Worm (Caenorhabditis elegans) whole organism, L1 larva: ENCODE data around the gene B0228.8.

Source experiments
- C16A3.4 ChIP-seq: fragments of 150-350 bp; optimal IDR thresholded peaks from 2 replicates; lab custom pipeline; 2014; ENCODE audit warnings: missing biosample characterization, missing genetic modification characterization
- F16B12.6 ChIP-seq: fragments of 150-350 bp; optimal IDR thresholded peaks from 2 replicates; lab custom pipeline; 2014; ENCODE audit warnings: missing biosample characterization, missing genetic modification characterization
- aly-2 ChIP-seq: fragments of 150-350 bp; optimal IDR thresholded peaks from 2 replicates; lab custom pipeline; 2014; ENCODE audit warnings: missing biosample characterization, missing genetic modification characterization
- ceh-63 ChIP-seq: fragments of 200-800 bp; sonication (Bioruptor generic); optimal IDR thresholded peaks from 2 replicates; lab custom pipeline; 2018; ENCODE audit warnings: mild to moderate bottlenecking, missing genetic modification characterization, missing compliant biosample characterization
- ceh-82 ChIP-seq, 3 experiments: fragments of 150-350 bp in 1 of 3; sonication (generic microtip) in 2 of 3; optimal IDR thresholded peaks; 2 replicates each; lab custom pipeline; 2014 to 2017; ENCODE audit warnings: missing biosample characterization in 3 of 3, missing genetic modification characterization in 3 of 3
- ceh-90 ChIP-seq: sonication (generic microtip); optimal IDR thresholded peaks from 2 replicates; lab custom pipeline; 2016; ENCODE audit warnings: missing genetic modification characterization, missing compliant biosample characterization
- dpl-1 ChIP-seq, 3 experiments: fragments of 150-350 bp in 2 of 3; sonication (generic microtip) in 1 of 3; optimal IDR thresholded peaks; 2 replicates each; lab custom pipeline; 2014 to 2017; ENCODE audit warnings: missing biosample characterization in 3 of 3, missing genetic modification characterization in 3 of 3, missing genetic modification reagents in 3 of 3
- dsc-1 ChIP-seq: sonication (generic microtip); optimal IDR thresholded peaks from 2 replicates; lab custom pipeline; 2016; ENCODE audit warnings: mild to moderate bottlenecking, missing genetic modification characterization, missing compliant biosample characterization
- efl-1 ChIP-seq, 4 experiments: fragments of 150-350 bp; optimal IDR thresholded peaks in 3 of 4; peaks in 1 of 4; 1 replicate in 1 of 4; 2 replicates in 3 of 4; lab custom pipeline; 2014; ENCODE audit warnings: missing biosample characterization in 2 of 4, missing genetic modification characterization in 2 of 4, missing genetic modification reagents in 2 of 4
- efl-3 ChIP-seq: fragments of 200-800 bp; sonication (Bioruptor generic); optimal IDR thresholded peaks from 2 replicates; lab custom pipeline; 2018; ENCODE audit warnings: mild to moderate bottlenecking, missing genetic modification characterization, missing compliant biosample characterization
- egl-13 ChIP-seq: sonication (generic microtip); optimal IDR thresholded peaks from 2 replicates; lab custom pipeline; 2016; ENCODE audit warnings: missing genotype, missing genetic modification reagents, missing genetic modification characterization, missing compliant biosample characterization
- egl-27 ChIP-seq, 2 experiments: fragments of 150-350 bp in 1 of 2; sonication (generic microtip); optimal IDR thresholded peaks; 3 replicates each; lab custom pipeline; 2017 to 2018; ENCODE audit warnings: missing biosample characterization in 2 of 2, missing genetic modification characterization in 2 of 2, missing genetic modification reagents in 2 of 2
- elt-2 ChIP-seq: sonication (generic microtip); optimal IDR thresholded peaks from 2 replicates; lab custom pipeline; 2016; ENCODE audit warnings: missing genetic modification characterization, mild to moderate bottlenecking, inconsistent platforms, missing compliant biosample characterization, missing genetic modification reagents
- elt-3 ChIP-seq, 6 experiments: fragments of 150-350 bp in 1 of 6; sonication (generic microtip); optimal IDR thresholded peaks; 2 replicates each; lab custom pipeline; 2017 to 2018; ENCODE audit warnings: missing biosample characterization in 6 of 6, missing genetic modification characterization in 6 of 6, inconsistent platforms in 1 of 6
- fkh-10 ChIP-seq: sonication (generic microtip); optimal IDR thresholded peaks from 2 replicates; lab custom pipeline; 2017; ENCODE audit warnings: missing biosample characterization, missing genetic modification reagents, missing genetic modification characterization
- fkh-4 ChIP-seq: sonication (generic microtip); optimal IDR thresholded peaks from 2 replicates; lab custom pipeline; 2016; ENCODE audit warnings: missing compliant biosample characterization, missing genetic modification characterization, borderline replicate concordance
- fkh-8 ChIP-seq: sonication (generic microtip); optimal IDR thresholded peaks from 2 replicates; lab custom pipeline; 2016; ENCODE audit warnings: mild to moderate bottlenecking, missing genetic modification characterization, missing compliant biosample characterization
- fos-1 ChIP-seq: fragments of 150-350 bp; optimal IDR thresholded peaks from 2 replicates; lab custom pipeline; 2014; ENCODE audit warnings: missing biosample characterization, missing genetic modification characterization
- hlh-17 ChIP-seq: fragments of 200-800 bp; sonication (Bioruptor generic); optimal IDR thresholded peaks from 2 replicates; lab custom pipeline; 2018; ENCODE audit warnings: missing genetic modification characterization, mild to moderate bottlenecking, missing compliant biosample characterization, moderate library complexity, borderline replicate concordance
- isw-1 ChIP-seq: fragments of 200-800 bp; sonication (Bioruptor generic); IDR thresholded peaks from 2 replicates; pipeline ENCODE4 v1.3.6; 2022; ENCODE audit warnings: missing genetic modification characterization, missing compliant biosample characterization
- jun-1 ChIP-seq: fragments of 150-350 bp; optimal IDR thresholded peaks from 2 replicates; lab custom pipeline; 2014; ENCODE audit warnings: missing biosample characterization, missing genetic modification reagents, missing genetic modification characterization
- lin-15B ChIP-seq: fragments of 150-350 bp; sonication (generic microtip); optimal IDR thresholded peaks from 3 replicates; lab custom pipeline; 2014; ENCODE audit warnings: missing biosample characterization, missing genetic modification characterization
- lin-35 ChIP-seq, 2 experiments: fragments of 150-350 bp; optimal IDR thresholded peaks; 2 replicates each; lab custom pipeline; 2014; ENCODE audit warnings: missing biosample characterization in 2 of 2, missing genetic modification characterization in 2 of 2, missing genetic modification reagents in 2 of 2
- lir-3 ChIP-seq: sonication (generic microtip); optimal IDR thresholded peaks from 2 replicates; lab custom pipeline; 2016; ENCODE audit warnings: mild to moderate bottlenecking, missing genetic modification characterization, moderate library complexity, missing compliant biosample characterization; ENCODE audit not compliant: poor library complexity
- lsy-2 ChIP-seq, 2 experiments: fragments of 150-350 bp; optimal IDR thresholded peaks; 2 replicates each; lab custom pipeline; 2014; ENCODE audit warnings: missing biosample characterization in 2 of 2, missing genetic modification characterization in 2 of 2
- mdl-1 ChIP-seq, 2 experiments: fragments of 150-350 bp; optimal IDR thresholded peaks; 2 replicates each; lab custom pipeline; 2014 to 2017; ENCODE audit warnings: missing biosample characterization in 2 of 2, missing genetic modification characterization in 2 of 2, inconsistent platforms in 1 of 2
- mep-1 ChIP-seq: fragments of 150-350 bp; optimal IDR thresholded peaks from 2 replicates; lab custom pipeline; 2014; ENCODE audit warnings: missing biosample characterization, missing genetic modification characterization
- nhr-11 ChIP-seq: fragments of 150-350 bp; optimal IDR thresholded peaks from 2 replicates; lab custom pipeline; 2014; ENCODE audit warnings: missing biosample characterization, missing genetic modification characterization
- nhr-12 ChIP-seq: sonication (generic microtip); optimal IDR thresholded peaks from 2 replicates; lab custom pipeline; 2017; ENCODE audit warnings: missing biosample characterization, missing genetic modification characterization
- nhr-19 ChIP-seq: fragments of 200-800 bp; sonication (Bioruptor generic); conservative IDR thresholded peaks from 2 replicates; pipeline ENCODE4 v1.3.6; 2022; ENCODE audit warnings: missing genetic modification characterization, missing compliant biosample characterization
- nhr-237 ChIP-seq: fragments of 150-350 bp; optimal IDR thresholded peaks from 2 replicates; lab custom pipeline; 2014; ENCODE audit warnings: missing biosample characterization, missing genetic modification characterization
- nhr-47 ChIP-seq: sonication (generic microtip); optimal IDR thresholded peaks from 2 replicates; lab custom pipeline; 2016; ENCODE audit warnings: mild to moderate bottlenecking, missing genetic modification characterization, moderate library complexity, missing compliant biosample characterization
- nhr-71 ChIP-seq: sonication (generic microtip); optimal IDR thresholded peaks from 2 replicates; lab custom pipeline; 2016; ENCODE audit warnings: mild to moderate bottlenecking, missing genetic modification characterization, moderate library complexity, missing compliant biosample characterization
- nhr-85 ChIP-seq: sonication (generic microtip); peaks from one replicate; lab custom pipeline; 2016; ENCODE audit warnings: missing genetic modification characterization, inconsistent platforms, missing compliant biosample characterization
- nhr-90 ChIP-seq: sonication (generic microtip); optimal IDR thresholded peaks from 2 replicates; lab custom pipeline; 2016; ENCODE audit warnings: mild to moderate bottlenecking, missing genetic modification characterization, missing compliant biosample characterization; ENCODE audit not compliant: poor library complexity
- pag-3 ChIP-seq: sonication (generic microtip); optimal IDR thresholded peaks from 2 replicates; lab custom pipeline; 2017; ENCODE audit warnings: missing genetic modification characterization, mild to moderate bottlenecking, missing compliant biosample characterization, antibody characterized with exemption, borderline replicate concordance; ENCODE audit not compliant: insufficient read depth
- snu-23 ChIP-seq: sonication (generic microtip); optimal IDR thresholded peaks from 2 replicates; lab custom pipeline; 2016; ENCODE audit warnings: missing genetic modification characterization, missing compliant biosample characterization
- swsn-7 ChIP-seq: sonication (generic microtip); optimal IDR thresholded peaks from 2 replicates; lab custom pipeline; 2016; ENCODE audit warnings: missing genetic modification characterization, missing compliant biosample characterization
- tbx-2 ChIP-seq: sonication (generic microtip); optimal IDR thresholded peaks from 2 replicates; lab custom pipeline; 2016; ENCODE audit warnings: missing genetic modification characterization, missing compliant biosample characterization
- unc-130 ChIP-seq: fragments of 150-350 bp; optimal IDR thresholded peaks from 2 replicates; lab custom pipeline; 2017; ENCODE audit warnings: missing biosample characterization, missing genetic modification characterization, inconsistent platforms
- vab-15 ChIP-seq: sonication (generic microtip); optimal IDR thresholded peaks from 2 replicates; lab custom pipeline; 2017; ENCODE audit warnings: missing genotype, mild to moderate bottlenecking, missing genetic modification characterization, missing compliant biosample characterization
- xbp-1 ChIP-seq: sonication (generic microtip); optimal IDR thresholded peaks from 2 replicates; lab custom pipeline; 2016; ENCODE audit warnings: missing genetic modification characterization, missing compliant biosample characterization
- zag-1 ChIP-seq: fragments of 150-350 bp; optimal IDR thresholded peaks from 2 replicates; lab custom pipeline; 2014; ENCODE audit warnings: missing biosample characterization, missing genetic modification characterization
- ztf-4 ChIP-seq: fragments of 150-350 bp; optimal IDR thresholded peaks from 2 replicates; lab custom pipeline; 2014; ENCODE audit warnings: missing biosample characterization, missing genetic modification characterization

Gene B0228.8

ce11 chrII:7781102-7781616, 19.8 kb upstream of the B0228.8 start, which contains the start of the genes snpc-1.1 and spdl-1 (continued):
- TF ChIP-seq fkh-4 (tag; lab: Kevin White, UChicago), result no peak
- peak in 1 of 2 experiments; percentile 65 for TF ChIP-seq lsy-2 (tag; optimal IDR thresholded peaks at IDR 0.05; lab: Kevin White, UChicago)
- TF ChIP-seq mep-1 (tag; lab: Kevin White, UChicago), result peak; percentile 30
- TF ChIP-seq nhr-19 (GFP tag; lab: Robert Waterston, UW), result no peak
- TF ChIP-seq fkh-8, result no peak
- TF ChIP-seq lin-15B (tag; lab: Kevin White, UChicago), result peak; percentile 1
- TF ChIP-seq ceh-90 (tag; lab: Kevin White, UChicago), result no peak
- TF ChIP-seq nhr-90 (tag; lab: Kevin White, UChicago), result no peak
- TF ChIP-seq pag-3 (tag; lab: Kevin White, UChicago), result no peak

DNA sequence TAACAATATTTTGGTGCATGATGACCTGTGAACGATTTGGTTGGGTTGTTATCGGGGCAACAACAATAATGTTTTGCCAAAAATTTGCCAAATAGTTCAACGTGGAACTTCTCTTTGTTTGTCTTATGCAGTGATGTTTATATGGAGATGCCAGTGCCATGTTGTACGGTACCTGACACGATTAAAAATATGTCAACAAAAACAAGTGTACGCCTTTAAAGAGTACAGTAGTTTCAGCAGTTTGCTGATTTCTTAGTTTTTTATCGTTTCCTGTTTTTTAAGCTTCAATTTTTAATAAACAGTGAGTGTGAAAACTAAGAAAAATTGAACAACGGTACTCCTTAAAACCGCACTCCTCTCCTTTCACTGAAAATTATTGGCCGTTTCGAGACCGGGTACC, 16.9 kb upstream of the B0228.8 start:
- TF ChIP-seq unc-130 (tag; lab: Kevin White, UChicago) (no peak), elt-2 (tag; lab: Kevin White, UChicago) (peak; percentile 4)
- TF ChIP-seq, all 84 proteins: peak for 1

- TF ChIP-seq C16A3.4 (tag; lab: Kevin White, UChicago) (peak; percentile 2), nhr-19 (GFP tag; lab: Robert Waterston, UW) (peak; percentile 15; the same call in 1 of the 2 replicates), pag-3 (tag; lab: Kevin White, UChicago) (no peak), dsc-1 (tag; lab: Kevin White, UChicago) (no peak), ztf-4 (tag; lab: Kevin White, UChicago) (no peak), elt-3 (tag; optimal IDR thresholded peaks at IDR 0.05; lab: Kevin White, UChicago) (peak in 4 of 6 experiments; percentile 23 to 73 (median 67)), nhr-71 (tag; lab: Kevin White, UChicago) (peak; percentile 47), vab-15 (tag; lab: Kevin White, UChicago) (no peak), lir-3 (tag; lab: Kevin White, UChicago) (no peak), ceh-63 (GFP tag; lab: Kevin White, UChicago) (no peak), ceh-90 (tag; lab: Kevin White, UChicago) (no peak), fos-1 (tag; lab: Kevin White, UChicago) (no peak), mdl-1 (tag; optimal IDR thresholded peaks at IDR 0.05; lab: Kevin White, UChicago) (no peak), nhr-47 (tag; lab: Kevin White, UChicago) (no peak), nhr-237 (tag; lab: Kevin White, UChicago) (no peak), ceh-82 (tag; optimal IDR thresholded peaks at IDR 0.05; lab: Kevin White, UChicago) (no peak), nhr-85 (tag; lab: Kevin White, UChicago) (peak; percentile 70), jun-1 (tag; lab: Kevin White, UChicago) (no peak), F16B12.6 (tag; lab: Kevin White, UChicago) (no peak), hlh-17 (GFP tag; lab: Kevin White, UChicago) (no peak), elt-2 (tag; lab: Kevin White, UChicago) (peak; percentile 86), isw-1 (no peak), nhr-11 (tag; lab: Kevin White, UChicago) (no peak), xbp-1 (no peak), lsy-2 (tag; optimal IDR thresholded peaks at IDR 0.05; lab: Kevin White, UChicago) (peak in 1 of 2 experiments; percentile 1), lin-15B (tag; lab: Kevin White, UChicago) (no peak), egl-13 (tag; lab: Kevin White, UChicago) (no peak), zag-1 (tag; lab: Kevin White, UChicago) (no peak), nhr-12 (tag; lab: Kevin White, UChicago) (no peak), efl-1 (optimal IDR thresholded peaks at IDR 0.05; lab: Kevin White, UChicago) (no peak), efl-1 (GFP tag; optimal IDR thresholded peaks at IDR 0.05 in 1 of 2; lab: Kevin White, UChicago) (peak in 1 of 2 experiments; percentile 6), swsn-7 (tag; lab: Kevin White, UChicago) (no peak), lin-35 (GFP tag; optimal IDR thresholded peaks at IDR 0.05; lab: Kevin White, UChicago) (peak in 1 of 2 experiments; percentile 60), fkh-10 (GFP tag; lab: Kevin White, UChicago) (no peak), aly-2 (tag; lab: Kevin White, UChicago) (no peak), snu-23 (GFP tag; lab: Kevin White, UChicago) (peak; percentile 1), unc-130 (tag; lab: Kevin White, UChicago) (no peak), tbx-2 (tag; lab: Kevin White, UChicago) (no peak), egl-27 (tag; optimal IDR thresholded peaks at IDR 0.05; lab: Kevin White, UChicago) (no peak), dpl-1 (GFP tag; optimal IDR thresholded peaks at IDR 0.05; lab: Kevin White, UChicago) (peak in 1 of 3 experiments; percentile 17), efl-3 (GFP tag; lab: Kevin White, UChicago) (no peak)
Observed at ce11 chrII:7777320-7777978, 16.1 kb upstream of the B0228.8 start, which contains the start of gene mthf-1. TSS of gene mthf-1 (minus strand) at chrII:7777823.
